Fruit fly (Drosophila melanogaster) whole organism, wandering third instar larva: ENCODE data around the gene CG13607.

Experiments used
- Abd-B ChIP-seq: fragments of >200 bp; optimal IDR thresholded peaks from 2 replicates; lab custom pipeline; 2017; ENCODE audit warnings: missing biosample characterization, missing genetic modification characterization
- Dif ChIP-seq: fragments of 200-275, 200-300 bp; sonication (Bioruptor generic); optimal IDR thresholded peaks from 2 replicates; lab custom pipeline; 2018; ENCODE audit warnings: missing biosample characterization, missing genetic modification characterization; ENCODE audit not compliant: partially characterized antibody
- Hr83 ChIP-seq: fragments of 200-300 bp; sonication (Bioruptor generic); optimal IDR thresholded peaks from 2 replicates; lab custom pipeline; 2016; ENCODE audit warnings: missing biosample characterization, mild to moderate bottlenecking, missing genetic modification characterization, moderate library complexity; ENCODE audit not compliant: poor library complexity, severe bottlenecking
- Jra ChIP-seq: sonication (Bioruptor generic); optimal IDR thresholded peaks from 2 replicates; lab custom pipeline; 2016; ENCODE audit warnings: missing biosample characterization, missing genetic modification characterization
- Mio ChIP-seq: sonication (Bioruptor generic); optimal IDR thresholded peaks from 2 replicates; lab custom pipeline; 2016; ENCODE audit warnings: missing biosample characterization, missing genetic modification characterization
- br ChIP-seq: fragments of 200-800 bp; sonication (Bioruptor generic); optimal IDR thresholded peaks from 2 replicates; lab custom pipeline; 2016; ENCODE audit warnings: missing biosample characterization, missing genetic modification characterization
- dmrt93B ChIP-seq: fragments of 200-800 bp; sonication (Bioruptor generic); optimal IDR thresholded peaks from 2 replicates; lab custom pipeline; 2018; ENCODE audit warnings: missing biosample characterization, mild to moderate bottlenecking, missing genetic modification characterization
- dsf ChIP-seq: sonication (Bioruptor generic); optimal IDR thresholded peaks from 2 replicates; lab custom pipeline; 2016; ENCODE audit warnings: missing biosample characterization, missing genetic modification characterization, borderline replicate concordance
- fru ChIP-seq: fragments of 200-800 bp; sonication (Bioruptor generic); optimal IDR thresholded peaks from 3 replicates; lab custom pipeline; 2016; ENCODE audit warnings: missing biosample characterization, mild to moderate bottlenecking, missing genetic modification characterization
- pan ChIP-seq: fragments of >200 bp; optimal IDR thresholded peaks from 2 replicates; lab custom pipeline; 2017
- psq ChIP-seq: fragments of 200-800 bp; sonication (Bioruptor generic); optimal IDR thresholded peaks from 3 replicates; lab custom pipeline; 2017; ENCODE audit warnings: missing biosample characterization, mild to moderate bottlenecking, missing genetic modification characterization, moderate library complexity
- rgr ChIP-seq: fragments of 200-800 bp; sonication (Bioruptor generic); optimal IDR thresholded peaks from 3 replicates; lab custom pipeline; 2016; ENCODE audit warnings: missing biosample characterization, mild to moderate bottlenecking, missing genetic modification characterization
- usp ChIP-seq: fragments of >200 bp; optimal IDR thresholded peaks from 2 replicates; lab custom pipeline; 2017; ENCODE audit warnings: missing biosample characterization, missing genetic modification characterization

- TF ChIP-seq Abd-B (GFP tag; lab: Kevin White, UChicago) (no peak), rgr (GFP tag; lab: Kevin White, UChicago) (no peak), Mio (GFP tag; lab: Kevin White, UChicago) (no peak), fru (GFP tag; lab: Kevin White, UChicago) (no peak), dsf (GFP tag; lab: Kevin White, UChicago) (no peak), Dif (GFP tag; lab: Kevin White, UChicago) (no peak), br (GFP tag; lab: Kevin White, UChicago) (no peak), Hr83 (no peak), psq (GFP tag; lab: Kevin White, UChicago) (no peak), pan (lab: Kevin White, UChicago) (no peak), dmrt93B (GFP tag; lab: Kevin White, UChicago) (no peak), usp (GFP tag; lab: Kevin White, UChicago) (no peak), Jra (GFP tag; lab: Kevin White, UChicago) (no peak)
Measured at dm6 chr3R:24090143-24090542, 26.0 kb downstream of the CG13607 start.
